Fruit fly (Drosophila melanogaster) whole organism, embryonic: ENCODE measurements around the gene CG17362.

ENCODE experiments used
- Abd-B ChIP-seq: fragments of 200-800 bp; sonication (Bioruptor generic); optimal IDR thresholded peaks from 2 replicates; lab custom pipeline; 2018; ENCODE audit warnings: missing biosample characterization, mild to moderate bottlenecking, missing genetic modification characterization, moderate library complexity
- Asciz ChIP-seq: fragments of 200-800 bp; sonication (Bioruptor generic); optimal IDR thresholded peaks from 2 replicates; lab custom pipeline; 2017; ENCODE audit warnings: missing biosample characterization, mild to moderate bottlenecking, missing genetic modification characterization, missing genetic modification reagents
- CG10209 ChIP-seq: fragments of 200-800 bp; sonication (Bioruptor generic); optimal IDR thresholded peaks from 3 replicates; lab custom pipeline; 2017; ENCODE audit warnings: missing biosample characterization, mild to moderate bottlenecking, missing genetic modification characterization, missing genetic modification reagents
- CG10543 ChIP-seq: fragments of 200-800 bp; sonication (Bioruptor generic); optimal IDR thresholded peaks from 3 replicates; lab custom pipeline; 2017; ENCODE audit warnings: missing biosample characterization, mild to moderate bottlenecking, missing genetic modification characterization, moderate library complexity
- CG10979 ChIP-seq: fragments of 200-800 bp; sonication (Bioruptor generic); optimal IDR thresholded peaks from 2 replicates; lab custom pipeline; 2018; ENCODE audit warnings: missing biosample characterization, mild to moderate bottlenecking, missing genetic modification characterization, moderate library complexity
- CG12071 ChIP-seq: fragments of 200-800 bp; sonication (Bioruptor generic); optimal IDR thresholded peaks from 3 replicates; lab custom pipeline; 2018; ENCODE audit warnings: missing biosample characterization, mild to moderate bottlenecking, missing genetic modification characterization
- CG13424 ChIP-seq: fragments of 200-800 bp; sonication (Bioruptor generic); optimal IDR thresholded peaks from 2 replicates; lab custom pipeline; 2019; ENCODE audit warnings: missing biosample characterization, mild to moderate bottlenecking, missing genetic modification characterization, moderate library complexity
- CG13775 ChIP-seq: fragments of 200-800 bp; sonication (Bioruptor generic); optimal IDR thresholded peaks from 3 replicates; lab custom pipeline; 2017; ENCODE audit warnings: missing biosample characterization, mild to moderate bottlenecking, missing genetic modification characterization
- CG1529 ChIP-seq: fragments of 200-800 bp; sonication (Bioruptor generic); optimal IDR thresholded peaks from 3 replicates; lab custom pipeline; 2018; ENCODE audit warnings: missing biosample characterization, missing genetic modification characterization
- CG1602 ChIP-seq: fragments of 200-800 bp; sonication (Bioruptor generic); optimal IDR thresholded peaks from 3 replicates; lab custom pipeline; 2016; ENCODE audit warnings: missing biosample characterization, missing genetic modification characterization
- CG1832 ChIP-seq: fragments of 200-800 bp; sonication (Bioruptor generic); optimal IDR thresholded peaks from 2 replicates; lab custom pipeline; 2017; ENCODE audit warnings: missing biosample characterization, mild to moderate bottlenecking, missing genetic modification characterization, inconsistent platforms
- CG2889 ChIP-seq: fragments of 200-800 bp; sonication (Bioruptor generic); IDR thresholded peaks from 3 replicates; pipeline ENCODE4 v1.3.6; 2022; ENCODE audit warnings: missing biosample characterization, missing genetic modification characterization
- CG3163 ChIP-seq: fragments of 200-800 bp; sonication (Bioruptor generic); optimal IDR thresholded peaks from 3 replicates; lab custom pipeline; 2016; ENCODE audit warnings: missing biosample characterization, missing genetic modification characterization
- CG3281 ChIP-seq: fragments of 200-800 bp; sonication (Bioruptor generic); optimal IDR thresholded peaks from 3 replicates; lab custom pipeline; 2017; ENCODE audit warnings: missing biosample characterization, mild to moderate bottlenecking, missing genetic modification characterization
- CG34376 ChIP-seq: fragments of 200-800 bp; sonication (Bioruptor generic); optimal IDR thresholded peaks from 2 replicates; lab custom pipeline; 2018; ENCODE audit warnings: missing biosample characterization, mild to moderate bottlenecking, missing genetic modification characterization
- CG3838 ChIP-seq: fragments of 200-800 bp; sonication (Bioruptor generic); optimal IDR thresholded peaks from 3 replicates; lab custom pipeline; 2016; ENCODE audit warnings: missing biosample characterization, missing genetic modification characterization
- CG3847 ChIP-seq: fragments of 200-800 bp; sonication (Bioruptor generic); IDR thresholded peaks from 2 replicates; pipeline ENCODE4 v1.3.6; 2022; ENCODE audit warnings: missing biosample characterization, missing genetic modification characterization
- CG4360 ChIP-seq: fragments of 200-800 bp; sonication (Bioruptor generic); IDR thresholded peaks from 2 replicates; pipeline ENCODE4 v1.3.6; 2022; ENCODE audit warnings: missing biosample characterization, missing genetic modification characterization
- CG43689 ChIP-seq: fragments of 200-800 bp; sonication (Bioruptor generic); IDR thresholded peaks from 2 replicates; pipeline ENCODE4 v1.3.6; 2022; ENCODE audit warnings: missing biosample characterization, missing genetic modification characterization
- CG4617 ChIP-seq: fragments of 200-800 bp; sonication (Bioruptor generic); optimal IDR thresholded peaks from 3 replicates; lab custom pipeline; 2016; ENCODE audit warnings: missing biosample characterization, missing genetic modification characterization, borderline replicate concordance
- CG5245 ChIP-seq: fragments of 200-800 bp; sonication (Bioruptor generic); optimal IDR thresholded peaks from 3 replicates; lab custom pipeline; 2016; ENCODE audit warnings: missing biosample characterization, missing genetic modification characterization
- CG6854 ChIP-seq: fragments of 200-800 bp; sonication (Bioruptor generic); optimal IDR thresholded peaks from 3 replicates; lab custom pipeline; 2017; ENCODE audit warnings: missing biosample characterization, mild to moderate bottlenecking, missing genetic modification characterization
- CG7963 ChIP-seq: fragments of 200-800 bp; sonication (Bioruptor generic); IDR thresholded peaks from 3 replicates; pipeline ENCODE4 v1.3.6; 2022; ENCODE audit warnings: missing biosample characterization, missing genetic modification characterization; ENCODE audit not compliant: partially characterized antibody
- CG8089 ChIP-seq: fragments of 200-800 bp; sonication (Bioruptor generic); optimal IDR thresholded peaks from 3 replicates; lab custom pipeline; 2016; ENCODE audit warnings: missing biosample characterization, missing genetic modification characterization
- Deaf1 ChIP-seq: fragments of 200-800 bp; optimal IDR thresholded peaks from 3 replicates; lab custom pipeline; 2019; ENCODE audit warnings: missing biosample characterization, mild to moderate bottlenecking, missing genetic modification characterization, moderate library complexity
- Dfd ChIP-seq, 2 experiments: fragments of >200 bp; optimal IDR thresholded peaks; 2 replicates each; lab custom pipeline; 2017; ENCODE audit warnings: missing biosample characterization in 2 of 2, missing genetic modification characterization in 2 of 2
- Dll ChIP-seq: fragments of 200-800 bp; sonication (Bioruptor generic); IDR thresholded peaks from 4 replicates; pipeline ENCODE4 v1.3.6; 2022; ENCODE audit warnings: missing biosample characterization, missing genetic modification characterization; ENCODE audit not compliant: partially characterized antibody
- Doc2 ChIP-seq: fragments of 200-800 bp; sonication (Bioruptor generic); IDR thresholded peaks from 2 replicates; pipeline ENCODE4 v1.3.6; 2022; ENCODE audit warnings: missing biosample characterization, missing genetic modification characterization
- Gug ChIP-seq: fragments of 200-800 bp; sonication (Bioruptor generic); IDR thresholded peaks from 4 replicates; pipeline ENCODE4 v1.3.6; 2022; ENCODE audit warnings: missing biosample characterization, missing genetic modification characterization
- H2.0 ChIP-seq: fragments of 200-800 bp; sonication (Bioruptor generic); IDR thresholded peaks from 2 replicates; pipeline ENCODE4 v1.3.6; 2022; ENCODE audit warnings: missing biosample characterization, missing genetic modification characterization
- Oaz ChIP-seq: fragments of 200-800 bp; sonication (Bioruptor generic); IDR thresholded peaks from 2 replicates; pipeline ENCODE4 v1.3.6; 2022; ENCODE audit warnings: missing biosample characterization, missing genetic modification characterization
- Scr ChIP-seq: fragments of 200-800 bp; sonication (Bioruptor generic); IDR thresholded peaks from 2 replicates; pipeline ENCODE4 v1.3.6; 2022; ENCODE audit warnings: missing biosample characterization, missing genetic modification characterization; ENCODE audit not compliant: partially characterized antibody
- Sry-δ ChIP-seq: fragments of 200-800 bp; sonication (Bioruptor generic); optimal IDR thresholded peaks from 2 replicates; lab custom pipeline; 2016; ENCODE audit warnings: missing biosample characterization, missing genetic modification characterization
- ash1 ChIP-seq: fragments of 200-800 bp; sonication (Bioruptor generic); optimal IDR thresholded peaks from 2 replicates; lab custom pipeline; 2018; ENCODE audit warnings: missing biosample characterization, mild to moderate bottlenecking, missing genetic modification characterization
- cato ChIP-seq: fragments of 200-800 bp; sonication (Bioruptor generic); optimal IDR thresholded peaks from 2 replicates; lab custom pipeline; 2016; ENCODE audit warnings: missing biosample characterization, missing genetic modification characterization, borderline replicate concordance
- ci ChIP-seq: fragments of 200-800 bp; sonication (Bioruptor generic); IDR thresholded peaks from 3 replicates; pipeline ENCODE4 v1.3.6; 2022; ENCODE audit warnings: missing biosample characterization, missing genetic modification characterization
- eyg ChIP-seq: fragments of 200-800 bp; sonication (Bioruptor generic); optimal IDR thresholded peaks from 3 replicates; lab custom pipeline; 2016; ENCODE audit warnings: missing biosample characterization, missing genetic modification characterization
- fu2 ChIP-seq: fragments of 200-800 bp; sonication (Bioruptor generic); optimal IDR thresholded peaks from 2 replicates; lab custom pipeline; 2016; ENCODE audit warnings: missing biosample characterization, missing genetic modification characterization
- gsb-n ChIP-seq: fragments of 200-800 bp; sonication (Bioruptor generic); optimal IDR thresholded peaks from 3 replicates; lab custom pipeline; 2018; ENCODE audit warnings: missing biosample characterization, mild to moderate bottlenecking, missing genetic modification characterization
- her ChIP-seq: fragments of 200-800 bp; sonication (Bioruptor generic); optimal IDR thresholded peaks from 2 replicates; lab custom pipeline; 2016; ENCODE audit warnings: missing biosample characterization, missing genetic modification characterization
- klu ChIP-seq: fragments of 200-800 bp; sonication (Bioruptor generic); IDR thresholded peaks from 2 replicates; pipeline ENCODE4 v1.3.6; 2022; ENCODE audit warnings: missing biosample characterization, missing genetic modification characterization
- lov ChIP-seq, 2 experiments: fragments of 200-800 bp in 1 of 2; fragments of >200 bp in 1 of 2; sonication (Bioruptor generic) in 1 of 2; IDR thresholded peaks in 1 of 2; optimal IDR thresholded peaks in 1 of 2; 2 replicates in 1 of 2; 3 replicates in 1 of 2; pipeline versions ENCODE4 v1.3.6 to Lab custom; 2017 to 2022; ENCODE audit warnings: missing biosample characterization in 1 of 2, missing genetic modification characterization in 1 of 2
- nerfin-2 ChIP-seq: fragments of 200-800 bp; sonication (Bioruptor generic); IDR thresholded peaks from 2 replicates; pipeline ENCODE4 v1.3.6; 2022; ENCODE audit warnings: missing biosample characterization, missing genetic modification characterization; ENCODE audit not compliant: partially characterized antibody
- pum ChIP-seq: fragments of 200-800 bp; sonication (Bioruptor generic); optimal IDR thresholded peaks from 2 replicates; lab custom pipeline; 2016; ENCODE audit warnings: missing biosample characterization, missing genetic modification characterization
- ranshi ChIP-seq: fragments of 200-800 bp; sonication (Bioruptor generic); IDR thresholded peaks from 2 replicates; pipeline ENCODE4 v1.3.6; 2022; ENCODE audit warnings: missing biosample characterization, missing genetic modification characterization
- tin ChIP-seq: fragments of 200-800 bp; sonication (Bioruptor generic); optimal IDR thresholded peaks from 3 replicates; lab custom pipeline; 2016; ENCODE audit warnings: missing biosample characterization, missing genetic modification characterization
- tll ChIP-seq, 2 experiments: fragments of 200-800 bp in 1 of 2; fragments of >200 bp in 1 of 2; sonication (Bioruptor generic) in 1 of 2; optimal IDR thresholded peaks; 2 replicates each; lab custom pipeline; 2017 to 2019; ENCODE audit warnings: missing biosample characterization in 2 of 2, missing genetic modification characterization in 2 of 2, mild to moderate bottlenecking in 1 of 2, moderate library complexity in 1 of 2
- ttk ChIP-seq: fragments of 200-800 bp; sonication (Bioruptor generic); IDR thresholded peaks from 2 replicates; pipeline ENCODE4 v2.1.2; 2022; ENCODE audit warnings: missing biosample characterization, missing genetic modification characterization
- unpg ChIP-seq: fragments of 200-800 bp; sonication (Bioruptor generic); optimal IDR thresholded peaks from 3 replicates; lab custom pipeline; 2018; ENCODE audit warnings: missing biosample characterization, mild to moderate bottlenecking, missing genetic modification characterization, moderate library complexity

CG17362 gene

dm6 chr3L:14004963-14005458 lies 18.6 kb downstream of the CG17362 start (continued):
- TF ChIP-seq Oaz (GFP tag; lab: Robert Waterston, UW) (peak; percentile 94), CG10979 (tag; lab: Kevin White, UChicago) (peak; percentile 92), CG10543 (GFP tag; lab: Kevin White, UChicago) (peak; percentile 93), eyg (GFP tag; lab: Kevin White, UChicago) (peak; percentile 93), CG3163 (peak; percentile 72), ash1 (GFP tag; lab: Kevin White, UChicago) (peak; percentile 34), Sry-δ (GFP tag; lab: Kevin White, UChicago) (peak; percentile 73), gsb-n (tag; lab: Kevin White, UChicago) (no peak), CG34376 (GFP tag; lab: Kevin White, UChicago) (peak; percentile 92), klu (GFP tag; lab: Robert Waterston, UW) (peak; percentile 46; the same call in 1 of the 2 replicates), lov (optimal IDR thresholded peaks at IDR 0.05; lab: Kevin White, UChicago) (no peak), lov (GFP tag; IDR thresholded peaks at IDR 0.05; lab: Robert Waterston, UW) (peak; percentile 90), CG4617 (GFP tag; lab: Kevin White, UChicago) (no peak), Dll (GFP tag; lab: Robert Waterston, UW) (no peak), CG3281 (GFP tag; lab: Kevin White, UChicago) (peak; percentile 93), CG1529 (peak; percentile 91), ci (GFP tag; lab: Robert Waterston, UW) (peak; percentile 98), Asciz (GFP tag; lab: Kevin White, UChicago) (peak; percentile 93), CG8089 (peak; percentile 91), CG6854 (GFP tag; lab: Kevin White, UChicago) (peak; percentile 87), H2.0 (peak; percentile 97), ttk (GFP tag; lab: Robert Waterston, UW) (peak; percentile 92), Dfd (GFP tag; optimal IDR thresholded peaks at IDR 0.05; lab: Kevin White, UChicago) (no peak), Gug (GFP tag; lab: Robert Waterston, UW) (peak; percentile 79), Scr (no peak), Deaf1 (tag; lab: Kevin White, UChicago) (peak; percentile 73), unpg (GFP tag; lab: Kevin White, UChicago) (peak; percentile 96), pum (GFP tag; lab: Kevin White, UChicago) (peak; percentile 96), CG12071 (GFP tag; lab: Kevin White, UChicago) (peak; percentile 95), CG13424 (tag; lab: Kevin White, UChicago) (peak; percentile 97), CG3838 (peak; percentile 82), Abd-B (GFP tag; lab: Kevin White, UChicago) (peak; percentile 94), cato (GFP tag; lab: Kevin White, UChicago) (peak; percentile 91), CG4360 (GFP tag; lab: Robert Waterston, UW) (peak; percentile 91), her (GFP tag; lab: Kevin White, UChicago) (peak; percentile 91), CG10209 (GFP tag; lab: Kevin White, UChicago) (peak; percentile 95), tll (GFP tag; optimal IDR thresholded peaks at IDR 0.05; lab: Kevin White, UChicago) (no peak), nerfin-2 (GFP tag; lab: Robert Waterston, UW) (no peak; the same call in 1 of the 2 replicates), tin (GFP tag; lab: Kevin White, UChicago) (peak; percentile 97), CG43689 (peak; percentile 92), CG7963 (GFP tag; lab: Robert Waterston, UW) (no peak), CG5245 (peak; percentile 92), CG3847 (GFP tag; lab: Robert Waterston, UW) (peak; percentile 93), CG13775 (peak; percentile 85), CG1832 (GFP tag; lab: Kevin White, UChicago) (peak; percentile 59), Doc2 (GFP tag; lab: Robert Waterston, UW) (peak; percentile 87), ranshi (GFP tag; lab: Robert Waterston, UW) (peak; percentile 96), fu2 (GFP tag; lab: Kevin White, UChicago) (peak; percentile 93), CG1602 (GFP tag; lab: Kevin White, UChicago) (peak; percentile 93), CG2889 (GFP tag; lab: Robert Waterston, UW) (peak; percentile 95)
